Worm (Caenorhabditis elegans) whole organism, late embryonic: ENCODE data around the gene ZK742.6.

Experiments used
- C08G9.2 ChIP-seq: sonication (generic microtip); optimal IDR thresholded peaks from 2 replicates; lab custom pipeline; 2016; ENCODE audit warnings: mild to moderate bottlenecking, missing genetic modification characterization, moderate library complexity, missing compliant biosample characterization
- C38D4.7 ChIP-seq: fragments of 200-800 bp; sonication (Bioruptor generic); optimal IDR thresholded peaks from 2 replicates; lab custom pipeline; 2018; ENCODE audit warnings: mild to moderate bottlenecking, missing genetic modification characterization, moderate library complexity, missing compliant biosample characterization
- F13H6.1 ChIP-seq: sonication (generic microtip); optimal IDR thresholded peaks from 2 replicates; lab custom pipeline; 2016; ENCODE audit warnings: missing genetic modification characterization, missing compliant biosample characterization
- T23F11.4 ChIP-seq: fragments of 200-800 bp; sonication (Bioruptor generic); optimal IDR thresholded peaks from 2 replicates; lab custom pipeline; 2018; ENCODE audit warnings: mild to moderate bottlenecking, missing genetic modification characterization, missing compliant biosample characterization
- ama-1 ChIP-seq: fragments of 150-350 bp; optimal IDR thresholded peaks from 2 replicates; lab custom pipeline; 2014
- ceh-18 ChIP-seq: sonication (generic microtip); optimal IDR thresholded peaks from 2 replicates; lab custom pipeline; 2016; ENCODE audit warnings: missing genetic modification characterization, missing compliant biosample characterization
- ceh-19 ChIP-seq: fragments of 200-800 bp; sonication (Bioruptor generic); optimal IDR thresholded peaks from 2 replicates; lab custom pipeline; 2018; ENCODE audit warnings: mild to moderate bottlenecking, missing genetic modification characterization, missing compliant biosample characterization
- ceh-2 ChIP-seq: sonication (generic microtip); optimal IDR thresholded peaks from 2 replicates; lab custom pipeline; 2016; ENCODE audit warnings: missing genotype, missing genetic modification characterization, missing compliant biosample characterization
- ceh-22 ChIP-seq: sonication (generic microtip); optimal IDR thresholded peaks from 2 replicates; lab custom pipeline; 2017; ENCODE audit warnings: missing biosample characterization, missing genetic modification characterization
- ceh-31 ChIP-seq: sonication (generic microtip); optimal IDR thresholded peaks from 2 replicates; lab custom pipeline; 2016; ENCODE audit warnings: missing genetic modification characterization, missing compliant biosample characterization
- ceh-34 ChIP-seq: sonication (generic microtip); optimal IDR thresholded peaks from 2 replicates; lab custom pipeline; 2016; ENCODE audit warnings: mild to moderate bottlenecking, missing genetic modification characterization, missing compliant biosample characterization
- ceh-48 ChIP-seq: sonication (generic microtip); optimal IDR thresholded peaks from 2 replicates; lab custom pipeline; 2016; ENCODE audit warnings: missing genetic modification characterization, inconsistent platforms, missing compliant biosample characterization
- ceh-6 ChIP-seq: fragments of 200-800 bp; sonication (Bioruptor generic); optimal IDR thresholded peaks from 2 replicates; lab custom pipeline; 2018; ENCODE audit warnings: mild to moderate bottlenecking, missing genetic modification characterization, missing compliant biosample characterization
- ceh-9 ChIP-seq: sonication (generic microtip); optimal IDR thresholded peaks from 2 replicates; lab custom pipeline; 2016; ENCODE audit warnings: mild to moderate bottlenecking, missing genetic modification characterization, inconsistent platforms, missing compliant biosample characterization
- dmd-4 ChIP-seq: sonication (generic microtip); optimal IDR thresholded peaks from 2 replicates; lab custom pipeline; 2016; ENCODE audit warnings: borderline replicate concordance, missing genetic modification characterization, missing compliant biosample characterization
- elt-2 ChIP-seq: sonication (generic microtip); optimal IDR thresholded peaks from 2 replicates; lab custom pipeline; 2016; ENCODE audit warnings: missing genetic modification reagents, missing genetic modification characterization, missing compliant biosample characterization
- elt-4 ChIP-seq: sonication (generic microtip); optimal IDR thresholded peaks from 2 replicates; lab custom pipeline; 2016; ENCODE audit warnings: missing genetic modification characterization, missing compliant biosample characterization
- ets-4 ChIP-seq: sonication (generic microtip); optimal IDR thresholded peaks from 2 replicates; lab custom pipeline; 2016; ENCODE audit warnings: missing genetic modification characterization, missing compliant biosample characterization
- eyg-1 ChIP-seq: sonication (generic microtip); optimal IDR thresholded peaks from 2 replicates; lab custom pipeline; 2016; ENCODE audit warnings: missing genotype, missing genetic modification characterization, missing compliant biosample characterization
- fax-1 ChIP-seq: sonication (generic microtip); optimal IDR thresholded peaks from 2 replicates; lab custom pipeline; 2016; ENCODE audit warnings: missing genotype, missing genetic modification characterization, missing compliant biosample characterization
- gmeb-2 ChIP-seq: sonication (generic microtip); optimal IDR thresholded peaks from 2 replicates; lab custom pipeline; 2016; ENCODE audit warnings: missing genetic modification characterization, inconsistent platforms, missing compliant biosample characterization
- hlh-13 ChIP-seq: fragments of 200-800 bp; sonication (Bioruptor generic); optimal IDR thresholded peaks from 2 replicates; lab custom pipeline; 2018; ENCODE audit warnings: mild to moderate bottlenecking, missing genetic modification characterization, missing compliant biosample characterization
- hlh-15 ChIP-seq: sonication (generic microtip); optimal IDR thresholded peaks from 2 replicates; lab custom pipeline; 2016; ENCODE audit warnings: missing genetic modification characterization, missing compliant biosample characterization
- hlh-30 ChIP-seq: sonication (generic microtip); optimal IDR thresholded peaks from 2 replicates; lab custom pipeline; 2017; ENCODE audit warnings: antibody characterized with exemption, missing genetic modification characterization, missing compliant biosample characterization; ENCODE audit not compliant: insufficient read depth
- lim-6 ChIP-seq: sonication (generic microtip); optimal IDR thresholded peaks from 2 replicates; lab custom pipeline; 2016; ENCODE audit warnings: missing genetic modification characterization, missing compliant biosample characterization
- madf-2 ChIP-seq: sonication (generic microtip); optimal IDR thresholded peaks from 2 replicates; lab custom pipeline; 2017; ENCODE audit warnings: missing genetic modification characterization, missing compliant biosample characterization
- nfya-1 ChIP-seq: sonication (generic microtip); optimal IDR thresholded peaks from 2 replicates; lab custom pipeline; 2017; ENCODE audit warnings: missing genetic modification characterization, mild to moderate bottlenecking, missing compliant biosample characterization, antibody characterized with exemption, moderate library complexity
- nhr-11 ChIP-seq: fragments of 150-350 bp; optimal IDR thresholded peaks from 2 replicates; lab custom pipeline; 2014; ENCODE audit warnings: missing biosample characterization, missing genetic modification characterization
- nhr-232 ChIP-seq: sonication (generic microtip); optimal IDR thresholded peaks from 2 replicates; lab custom pipeline; 2016; ENCODE audit warnings: missing genetic modification characterization, missing compliant biosample characterization
- npax-4 ChIP-seq: sonication (generic microtip); optimal IDR thresholded peaks from 2 replicates; lab custom pipeline; 2016; ENCODE audit warnings: missing genetic modification characterization, missing compliant biosample characterization
- odd-2 ChIP-seq: sonication (generic microtip); optimal IDR thresholded peaks from 2 replicates; lab custom pipeline; 2017; ENCODE audit warnings: antibody characterized with exemption, mild to moderate bottlenecking, missing genetic modification characterization, missing compliant biosample characterization
- pag-3 ChIP-seq: sonication (generic microtip); optimal IDR thresholded peaks from 2 replicates; lab custom pipeline; 2016; ENCODE audit warnings: missing compliant biosample characterization, missing genetic modification characterization, borderline replicate concordance
- pat-9 ChIP-seq: fragments of 200-800 bp; sonication (Bioruptor generic); optimal IDR thresholded peaks from 2 replicates; lab custom pipeline; 2018; ENCODE audit warnings: mild to moderate bottlenecking, missing genetic modification characterization, moderate library complexity, missing compliant biosample characterization
- pax-1 ChIP-seq: fragments of 150-350 bp; optimal IDR thresholded peaks from 2 replicates; lab custom pipeline; 2014; ENCODE audit warnings: missing biosample characterization, missing genetic modification characterization
- pha-2 ChIP-seq: sonication (generic microtip); optimal IDR thresholded peaks from 2 replicates; lab custom pipeline; 2017; ENCODE audit warnings: mild to moderate bottlenecking, missing genetic modification characterization, missing compliant biosample characterization
- pha-4 ChIP-seq: fragments of 150-350 bp; optimal IDR thresholded peaks from 2 replicates; lab custom pipeline; 2018; ENCODE audit warnings: missing biosample characterization, missing genetic modification reagents, missing genetic modification characterization
- pqm-1 ChIP-seq: sonication (generic microtip); optimal IDR thresholded peaks from 2 replicates; lab custom pipeline; 2016; ENCODE audit warnings: missing genetic modification characterization, missing compliant biosample characterization
- pros-1 ChIP-seq: fragments of 150-350 bp; optimal IDR thresholded peaks from 2 replicates; lab custom pipeline; 2014; ENCODE audit warnings: missing biosample characterization, missing genetic modification reagents, missing genetic modification characterization
- ref-2 ChIP-seq: sonication (generic microtip); optimal IDR thresholded peaks from 2 replicates; lab custom pipeline; 2016; ENCODE audit warnings: missing genetic modification characterization, missing compliant biosample characterization
- rnt-1 ChIP-seq: sonication (generic microtip); optimal IDR thresholded peaks from 2 replicates; lab custom pipeline; 2016; ENCODE audit warnings: missing genetic modification characterization, missing compliant biosample characterization
- sox-2 ChIP-seq: fragments of 200-800 bp; sonication (Bioruptor generic); IDR thresholded peaks from 2 replicates; pipeline ENCODE4 v1.3.6; 2022; ENCODE audit warnings: missing genetic modification reagents, missing genetic modification characterization, missing compliant biosample characterization
- sox-4 ChIP-seq: sonication (generic microtip); optimal IDR thresholded peaks from 2 replicates; lab custom pipeline; 2017; ENCODE audit warnings: mild to moderate bottlenecking, missing genetic modification characterization, inconsistent platforms, missing compliant biosample characterization
- syd-9 ChIP-seq: sonication (generic microtip); optimal IDR thresholded peaks from 2 replicates; lab custom pipeline; 2016; ENCODE audit warnings: mild to moderate bottlenecking, missing genetic modification characterization, moderate library complexity, missing compliant biosample characterization
- tbx-2 ChIP-seq: sonication (generic microtip); optimal IDR thresholded peaks from 2 replicates; lab custom pipeline; 2016; ENCODE audit warnings: missing genetic modification characterization, missing compliant biosample characterization
- tbx-7 ChIP-seq: sonication (generic microtip); optimal IDR thresholded peaks from 2 replicates; lab custom pipeline; 2016; ENCODE audit warnings: missing genotype, missing genetic modification characterization, missing compliant biosample characterization
- unc-3 ChIP-seq, 2 experiments: fragments of 200-800 bp in 1 of 2; sonication (Bioruptor generic) in 1 of 2; sonication (generic microtip) in 1 of 2; conservative IDR thresholded peaks in 1 of 2; optimal IDR thresholded peaks in 1 of 2; 2 replicates each; pipeline versions ENCODE4 v1.3.6 to Lab custom; 2016 to 2022; ENCODE audit warnings: missing compliant biosample characterization in 2 of 2, missing genetic modification characterization in 2 of 2, missing genetic modification reagents in 1 of 2
- unc-42 ChIP-seq: sonication (generic microtip); optimal IDR thresholded peaks from 2 replicates; lab custom pipeline; 2016; ENCODE audit warnings: missing genotype, missing genetic modification characterization, missing compliant biosample characterization
- unc-55 ChIP-seq: sonication (generic microtip); optimal IDR thresholded peaks from 2 replicates; lab custom pipeline; 2017; ENCODE audit warnings: missing biosample characterization, missing genetic modification reagents, missing genetic modification characterization
- unc-86 ChIP-seq: sonication (generic microtip); optimal IDR thresholded peaks from 2 replicates; lab custom pipeline; 2016; ENCODE audit warnings: missing genetic modification characterization, missing compliant biosample characterization
- zip-5 ChIP-seq: sonication (generic microtip); optimal IDR thresholded peaks from 2 replicates; lab custom pipeline; 2016; ENCODE audit warnings: missing genetic modification characterization, missing compliant biosample characterization
- ztf-16 ChIP-seq: sonication (generic microtip); optimal IDR thresholded peaks from 2 replicates; lab custom pipeline; 2017; ENCODE audit warnings: missing genetic modification characterization, missing compliant biosample characterization

Gene ZK742.6

DNA sequence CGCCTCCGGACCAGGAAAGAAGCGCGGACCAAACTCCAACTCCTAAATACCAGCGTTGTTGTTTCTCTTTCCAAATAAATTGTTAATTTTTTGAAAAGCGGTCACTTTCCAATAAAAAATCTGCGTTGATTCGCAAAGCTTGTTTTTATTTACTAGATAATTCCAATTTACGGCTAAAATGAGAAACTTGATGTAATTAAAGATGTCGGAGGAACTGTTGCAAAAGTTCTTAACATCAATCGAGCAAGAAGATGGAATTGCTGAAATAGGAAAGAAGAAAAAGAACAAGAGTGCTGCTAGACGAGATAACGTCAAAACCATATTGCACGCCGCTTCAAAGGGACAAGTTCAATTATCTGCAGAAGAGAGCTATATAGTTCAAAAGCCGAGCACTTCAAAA, 37.6 kb downstream of the ZK742.6 start, which contains the start of gene C26F1.3:
Gene C26F1.3 (plus strand): TSS at position 203 of the 400 bp plus-strand sequence.
- no peak for TF ChIP-seq hlh-30 (tag; lab: Kevin White, UChicago)

DNA sequence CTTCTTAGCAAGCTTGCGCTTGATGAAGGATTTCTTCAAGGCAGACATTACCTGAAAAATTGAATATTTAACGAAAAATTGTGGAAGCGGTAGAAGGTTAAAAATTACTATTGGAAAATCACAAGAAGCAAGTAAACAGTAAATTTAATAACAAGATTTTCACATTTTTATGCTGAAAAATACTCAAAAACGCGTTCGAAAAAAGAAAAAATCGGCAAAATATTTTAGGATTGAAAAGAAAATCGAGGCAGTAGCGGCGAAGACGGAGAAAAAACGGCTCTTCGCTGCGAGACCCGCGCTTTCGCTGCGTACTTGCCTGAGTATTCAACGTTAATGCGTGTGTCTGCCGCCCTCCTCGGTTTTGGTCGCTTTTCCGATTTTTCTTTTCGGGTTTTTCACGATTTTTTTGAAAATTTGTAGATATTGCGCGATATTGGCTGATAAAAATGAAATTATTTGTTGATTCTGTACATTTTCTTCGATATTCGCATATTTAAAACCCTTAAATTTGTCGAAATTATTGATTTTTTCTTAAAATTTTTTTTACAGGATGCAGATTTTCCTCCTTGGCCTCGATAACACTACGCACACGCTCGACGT, 38.6 kb downstream of the ZK742.6 start, which contains the start of the genes rpl-39 and rps-30:
Gene rpl-39 (minus strand): TSS at position 51 of the 600 bp plus-strand sequence.
Gene rps-30 (plus strand): TSS at position 550 of the 600 bp plus-strand sequence.
- TF ChIP-seq eyg-1 (tag; lab: Kevin White, UChicago) (no peak), syd-9 (tag; lab: Kevin White, UChicago) (no peak), ref-2 (tag; lab: Kevin White, UChicago) (peak; percentile 13), fax-1 (tag; lab: Kevin White, UChicago) (no peak), F13H6.1 (no peak), pha-4 (tag; lab: Kevin White, UChicago) (no peak), sox-4 (tag; lab: Kevin White, UChicago) (no peak), ceh-48 (tag; lab: Kevin White, UChicago) (no peak), nfya-1 (tag; lab: Kevin White, UChicago) (peak; percentile 83), ceh-31 (tag; lab: Kevin White, UChicago) (peak; percentile 60), nhr-232 (tag; lab: Kevin White, UChicago) (no peak), pag-3 (tag; lab: Kevin White, UChicago) (no peak), ceh-22 (tag; lab: Kevin White, UChicago) (no peak), madf-2 (tag; lab: Kevin White, UChicago) (peak; percentile 6), ama-1 (lab: Kevin White, UChicago) (no peak), ceh-2 (tag; lab: Kevin White, UChicago) (no peak), ceh-9 (tag; lab: Kevin White, UChicago) (no peak), ztf-16 (tag; lab: Kevin White, UChicago) (peak; percentile 28), lim-6 (tag; lab: Kevin White, UChicago) (no peak), ceh-34 (peak; percentile 20), npax-4 (tag; lab: Kevin White, UChicago) (no peak), unc-86 (tag; lab: Kevin White, UChicago) (no peak), ceh-6 (GFP tag; lab: Kevin White, UChicago) (no peak), hlh-15 (tag; lab: Kevin White, UChicago) (no peak), odd-2 (tag; lab: Kevin White, UChicago) (no peak), pqm-1 (tag; lab: Kevin White, UChicago) (no peak), C08G9.2 (no peak), elt-4 (tag; lab: Kevin White, UChicago) (no peak), ets-4 (tag; lab: Kevin White, UChicago) (peak; percentile 16), tbx-7 (tag; lab: Kevin White, UChicago) (no peak), pax-1 (peak; percentile 54), rnt-1 (tag; lab: Kevin White, UChicago) (peak; percentile 73), zip-5 (no peak), elt-2 (tag; lab: Kevin White, UChicago) (peak; percentile 46), unc-3 (GFP tag; conservative IDR thresholded peaks at IDR 0.05; lab: Robert Waterston, UW) (no peak), unc-3 (tag; optimal IDR thresholded peaks at IDR 0.05; lab: Kevin White, UChicago) (peak; percentile 46), gmeb-2 (no peak), unc-42 (peak; percentile 39), pha-2 (tag; lab: Kevin White, UChicago) (no peak), hlh-13 (GFP tag; lab: Kevin White, UChicago) (no peak), pat-9 (no peak), dmd-4 (tag; lab: Kevin White, UChicago) (no peak), pros-1 (tag; lab: Kevin White, UChicago) (peak; percentile 53), T23F11.4 (no peak), unc-55 (GFP tag; lab: Kevin White, UChicago) (peak; percentile 49), sox-2 (GFP tag; lab: Robert Waterston, UW) (no peak), ceh-18 (tag; lab: Kevin White, UChicago) (peak; percentile 71), nhr-11 (tag; lab: Kevin White, UChicago) (no peak), C38D4.7 (no peak), ceh-19 (GFP tag; lab: Kevin White, UChicago) (no peak), tbx-2 (peak; percentile 63)
